Worm (Caenorhabditis elegans): ENCODE results near the gene W06G6.17.

- TF ChIP-seq ceh-20 (GFP tag; IDR thresholded peaks at IDR 0.05), result no peak
- no peak for TF ChIP-seq snpc-4 (tag; optimal IDR thresholded peaks at IDR 0.05)
- TF ChIP-seq nhr-28 (tag; optimal IDR thresholded peaks at IDR 0.05), result no peak
- TF ChIP-seq ceh-82 (tag; optimal IDR thresholded peaks at IDR 0.05), result no peak
- TF ChIP-seq unc-62 (GFP tag; optimal IDR thresholded peaks at IDR 0.05 in 1 of 2), result no peak
- no peak for TF ChIP-seq unc-62 (tag; optimal IDR thresholded peaks at IDR 0.05)
- TF ChIP-seq nhr-10 (tag; optimal IDR thresholded peaks at IDR 0.05), result no peak
- TF ChIP-seq lin-13 (GFP tag; optimal IDR thresholded peaks at IDR 0.05), result no peak
Measured at ce11 chrV:16606313-16606712, 38.7 kb downstream of the W06G6.17 start, which contains the start of gene Y32B12C.1.

All from whole organism, L4 larva.